Worm (Caenorhabditis elegans) whole organism, L3 larva: ENCODE data around the gene srxa-12.
A peak's percentile ranks its signal among the peaks of the same experiment; 100 is the strongest.

ENCODE experiments used
- R02D3.7 ChIP-seq: fragments of 150-350 bp; optimal IDR thresholded peaks from 2 replicates; lab custom pipeline; 2014; ENCODE audit warnings: missing biosample characterization, missing genetic modification characterization
- ZK546.5 ChIP-seq: sonication (generic microtip); optimal IDR thresholded peaks from 2 replicates; lab custom pipeline; 2017; ENCODE audit warnings: missing biosample characterization, missing genetic modification characterization
- aly-2 ChIP-seq: fragments of 150-350 bp; optimal IDR thresholded peaks from 2 replicates; lab custom pipeline; 2014; ENCODE audit warnings: missing biosample characterization, missing genetic modification characterization
- ama-1 ChIP-seq: fragments of 150-350 bp; optimal IDR thresholded peaks from 2 replicates; lab custom pipeline; 2018
- ceh-16 ChIP-seq: sonication (generic microtip); optimal IDR thresholded peaks from 2 replicates; lab custom pipeline; 2017; ENCODE audit warnings: missing biosample characterization, missing genetic modification characterization
- ceh-28 ChIP-seq: fragments of 150-350 bp; optimal IDR thresholded peaks from 2 replicates; lab custom pipeline; 2014; ENCODE audit warnings: missing biosample characterization, missing genetic modification reagents, missing genetic modification characterization
- ceh-82 ChIP-seq: fragments of 150-350 bp; optimal IDR thresholded peaks from 2 replicates; lab custom pipeline; 2014; ENCODE audit warnings: missing biosample characterization, missing genetic modification characterization
- ceh-9 ChIP-seq: sonication (generic microtip); optimal IDR thresholded peaks from 2 replicates; lab custom pipeline; 2018; ENCODE audit warnings: missing biosample characterization, missing genetic modification characterization
- daf-12 ChIP-seq: fragments of 150-350 bp; optimal IDR thresholded peaks from 2 replicates; lab custom pipeline; 2014; ENCODE audit warnings: missing biosample characterization, missing genetic modification reagents, missing genetic modification characterization
- egl-5 ChIP-seq: fragments of 150-350 bp; optimal IDR thresholded peaks from 2 replicates; lab custom pipeline; 2017; ENCODE audit warnings: missing biosample characterization, missing genetic modification reagents, missing genetic modification characterization, inconsistent platforms
- elt-1 ChIP-seq: fragments of 150-350 bp; optimal IDR thresholded peaks from 2 replicates; lab custom pipeline; 2014; ENCODE audit warnings: missing biosample characterization, missing genetic modification characterization
- elt-2 ChIP-seq: sonication (generic microtip); optimal IDR thresholded peaks from 2 replicates; lab custom pipeline; 2016; ENCODE audit warnings: missing genetic modification reagents, mild to moderate bottlenecking, missing genetic modification characterization, missing compliant biosample characterization
- elt-3 ChIP-seq, 3 experiments: fragments of 150-350 bp in 1 of 3; sonication (generic microtip) in 2 of 3; optimal IDR thresholded peaks; 2 replicates in 2 of 3; 4 replicates in 1 of 3; lab custom pipeline; 2014 to 2017; ENCODE audit warnings: missing biosample characterization in 3 of 3, missing genetic modification characterization in 3 of 3
- fkh-2 ChIP-seq: fragments of 150-350 bp; optimal IDR thresholded peaks from 2 replicates; lab custom pipeline; 2014; ENCODE audit warnings: missing biosample characterization, missing genetic modification reagents, missing genetic modification characterization
- fos-1 ChIP-seq: fragments of 150-350 bp; optimal IDR thresholded peaks from 2 replicates; lab custom pipeline; 2014; ENCODE audit warnings: missing biosample characterization, missing genetic modification characterization
- hmg-11 ChIP-seq: sonication (generic microtip); optimal IDR thresholded peaks from 2 replicates; lab custom pipeline; 2016; ENCODE audit warnings: missing genetic modification characterization, missing compliant biosample characterization
- jun-1 ChIP-seq: fragments of 150-350 bp; optimal IDR thresholded peaks from 2 replicates; lab custom pipeline; 2014; ENCODE audit warnings: missing biosample characterization, missing genetic modification reagents, missing genetic modification characterization
- lin-15B ChIP-seq: fragments of 150-350 bp; optimal IDR thresholded peaks from 2 replicates; lab custom pipeline; 2014; ENCODE audit warnings: missing biosample characterization, missing genetic modification characterization
- lin-39 ChIP-seq: fragments of 150-350 bp; optimal IDR thresholded peaks from 2 replicates; lab custom pipeline; 2018; ENCODE audit warnings: missing biosample characterization, missing genetic modification reagents, missing genetic modification characterization
- lsy-12 ChIP-seq: sonication (generic microtip); optimal IDR thresholded peaks from 2 replicates; lab custom pipeline; 2016; ENCODE audit warnings: mild to moderate bottlenecking, missing genetic modification characterization, missing compliant biosample characterization
- mdl-1 ChIP-seq: fragments of 150-350 bp; optimal IDR thresholded peaks from 2 replicates; lab custom pipeline; 2014; ENCODE audit warnings: missing biosample characterization, missing genetic modification characterization
- nfya-1 ChIP-seq: sonication (generic microtip); optimal IDR thresholded peaks from 2 replicates; lab custom pipeline; 2017; ENCODE audit warnings: missing genetic modification characterization, mild to moderate bottlenecking, missing compliant biosample characterization, antibody characterized with exemption, moderate library complexity; ENCODE audit not compliant: insufficient read depth
- nhr-23 ChIP-seq: fragments of 150-350 bp; optimal IDR thresholded peaks from 2 replicates; lab custom pipeline; 2014; ENCODE audit warnings: missing biosample characterization, missing genetic modification reagents, missing genetic modification characterization
- nhr-237 ChIP-seq: fragments of 150-350 bp; optimal IDR thresholded peaks from 2 replicates; lab custom pipeline; 2014; ENCODE audit warnings: missing biosample characterization, missing genetic modification characterization
- nhr-25 ChIP-seq: sonication (generic microtip); optimal IDR thresholded peaks from 2 replicates; lab custom pipeline; 2017; ENCODE audit warnings: missing biosample characterization, missing genetic modification characterization
- nhr-43 ChIP-seq: sonication (generic microtip); optimal IDR thresholded peaks from 2 replicates; lab custom pipeline; 2016; ENCODE audit warnings: mild to moderate bottlenecking, missing genetic modification characterization, missing compliant biosample characterization; ENCODE audit not compliant: poor library complexity, severe bottlenecking
- nhr-76 ChIP-seq: fragments of 150-350 bp; sonication (generic microtip); optimal IDR thresholded peaks from 5 replicates; lab custom pipeline; 2014; ENCODE audit warnings: missing biosample characterization, missing genetic modification characterization
- pha-4 ChIP-seq: fragments of 150-350 bp; optimal IDR thresholded peaks from 2 replicates; lab custom pipeline; 2014; ENCODE audit warnings: missing biosample characterization, missing genetic modification reagents, missing genetic modification characterization
- snpc-4 ChIP-seq: fragments of 150-350 bp; optimal IDR thresholded peaks from 2 replicates; lab custom pipeline; 2014; ENCODE audit warnings: missing biosample characterization, missing genetic modification characterization
- unc-39 ChIP-seq: sonication (generic microtip); optimal IDR thresholded peaks from 4 replicates; lab custom pipeline; 2017; ENCODE audit warnings: missing biosample characterization, missing genetic modification characterization
- zag-1 ChIP-seq: fragments of 150-350 bp; optimal IDR thresholded peaks from 2 replicates; lab custom pipeline; 2014; ENCODE audit warnings: missing biosample characterization, missing genetic modification characterization
- ztf-11 ChIP-seq: fragments of 150-350 bp; optimal IDR thresholded peaks from 2 replicates; lab custom pipeline; 2014; ENCODE audit warnings: missing biosample characterization, missing genetic modification characterization
- ztf-4 ChIP-seq: fragments of 150-350 bp; optimal IDR thresholded peaks from 2 replicates; lab custom pipeline; 2014; ENCODE audit warnings: missing biosample characterization, missing genetic modification characterization

The srxa-12 gene

DNA sequence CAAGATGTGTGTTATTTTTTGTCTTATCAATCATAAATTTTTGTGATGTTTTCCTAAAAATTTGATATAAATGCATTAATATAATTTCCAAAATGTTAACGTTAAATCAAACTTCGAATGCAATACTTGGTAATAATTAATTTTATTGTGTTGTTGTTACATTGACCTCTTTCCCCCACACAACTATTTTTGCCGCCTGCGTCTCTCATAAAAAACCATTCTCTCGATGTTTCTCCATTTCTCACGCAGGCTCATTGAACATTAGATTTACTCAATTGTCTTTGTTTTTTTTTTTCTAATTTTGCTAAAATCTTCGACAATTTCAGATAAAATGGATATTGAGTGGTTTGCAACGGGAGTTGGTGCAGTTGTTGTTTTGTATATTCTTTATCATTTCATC is 20.3 kb upstream of the srxa-12 start, which contains the start of gene stdh-1:
stdh-1 (plus strand) TSS at position 327 of the 400 bp plus-strand sequence.
- TF ChIP-seq nfya-1 (tag; lab: Kevin White, UChicago), result peak; percentile 3
- TF ChIP-seq elt-2, result peak; percentile 48
- no peak for TF ChIP-seq mdl-1 (tag; lab: Kevin White, UChicago)
- no peak for TF ChIP-seq snpc-4 (tag; lab: Kevin White, UChicago)
- TF ChIP-seq egl-5 (tag; lab: Kevin White, UChicago), result peak; percentile 50
- peak; percentile 5 for TF ChIP-seq hmg-11 (tag; lab: Kevin White, UChicago)
- TF ChIP-seq fkh-2 (tag; lab: Kevin White, UChicago), result no peak
- no peak for TF ChIP-seq zag-1 (tag; lab: Kevin White, UChicago)
- peak; percentile 22 for TF ChIP-seq pha-4
- TF ChIP-seq, all 47 proteins: peak for 5

DNA sequence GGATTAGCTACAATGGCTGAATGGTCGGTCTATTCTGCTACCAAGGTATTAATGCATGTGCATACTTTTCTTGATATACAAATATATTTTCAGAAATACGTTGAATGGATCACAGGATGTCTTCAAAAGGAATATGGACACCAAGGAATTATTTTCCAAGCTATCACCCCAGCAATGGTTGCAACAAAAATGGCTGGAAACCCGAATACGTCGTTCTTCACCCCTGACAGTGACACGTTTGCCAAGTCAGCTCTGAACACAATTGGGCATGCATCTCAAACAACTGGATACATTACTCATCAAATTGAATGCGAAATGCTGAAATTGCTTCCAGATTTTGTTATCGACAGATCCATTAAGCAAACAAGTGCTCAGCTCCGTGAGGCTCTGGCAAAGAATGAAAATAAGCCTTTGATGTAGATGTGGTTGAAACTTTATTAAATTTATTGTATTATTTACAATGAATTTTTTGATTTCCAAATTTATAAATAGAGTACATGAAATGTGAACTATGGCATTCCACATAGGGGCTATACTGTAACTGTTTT is 18.9 kb upstream of the srxa-12 start:
- TF ChIP-seq lin-15B (no peak), pha-4 (peak; percentile 3), lsy-12 (tag; lab: Kevin White, UChicago) (peak; percentile 27), ztf-11 (no peak), nhr-25 (peak; percentile 0), aly-2 (no peak), nhr-43 (tag; lab: Kevin White, UChicago) (peak; percentile 78), jun-1 (tag; lab: Kevin White, UChicago) (peak; percentile 72), ama-1 (lab: Kevin White, UChicago) (peak; percentile 98), ceh-16 (no peak), elt-2 (peak; percentile 42)

DNA sequence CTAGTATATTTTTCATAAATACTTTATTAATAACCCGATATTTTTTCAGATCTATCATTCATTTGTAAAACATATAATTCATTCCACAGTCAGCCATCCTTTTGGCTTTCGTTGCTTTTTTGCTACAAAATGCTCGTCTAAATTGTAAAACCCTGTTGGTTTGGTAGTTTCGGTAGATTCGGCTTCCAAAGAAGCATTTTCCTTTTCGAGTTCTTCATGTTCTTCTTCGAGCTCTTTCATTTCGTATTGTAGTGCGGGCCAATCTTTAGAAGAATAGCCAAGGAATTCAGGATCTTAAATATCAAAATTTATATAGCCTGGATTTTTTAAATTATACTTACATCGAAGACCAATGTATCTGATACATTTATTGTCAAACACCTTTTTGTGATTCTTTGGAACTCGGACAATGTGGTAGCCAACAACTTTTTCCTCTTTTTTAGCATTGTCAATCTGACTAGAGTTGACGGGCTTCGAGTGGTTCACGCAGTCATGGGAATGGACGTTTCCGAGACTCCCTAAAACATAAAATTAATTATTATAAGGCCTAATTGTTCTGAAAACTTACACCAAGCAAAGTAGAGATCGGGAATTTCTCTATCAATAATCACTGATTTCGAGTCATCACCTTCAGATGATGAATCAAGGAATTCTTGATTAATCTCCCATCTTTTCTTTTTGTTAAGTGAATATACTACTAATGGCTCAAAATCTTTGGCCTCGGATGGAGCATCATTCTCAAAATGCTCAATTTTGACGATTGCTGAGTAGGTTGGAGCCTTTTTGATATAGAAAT is 18.2 kb upstream of the srxa-12 start:
- TF ChIP-seq ztf-4 (tag; lab: Kevin White, UChicago) (peak; percentile 24), nhr-43 (tag; lab: Kevin White, UChicago) (peak; percentile 65), nfya-1 (tag; lab: Kevin White, UChicago) (peak; percentile 12), nhr-23 (tag; lab: Kevin White, UChicago) (no peak), nhr-76 (no peak), ceh-16 (no peak), ama-1 (lab: Kevin White, UChicago) (peak; percentile 87), jun-1 (tag; lab: Kevin White, UChicago) (no peak), fkh-2 (tag; lab: Kevin White, UChicago) (no peak)
- TF ChIP-seq, all 47 proteins: peak for 4

DNA sequence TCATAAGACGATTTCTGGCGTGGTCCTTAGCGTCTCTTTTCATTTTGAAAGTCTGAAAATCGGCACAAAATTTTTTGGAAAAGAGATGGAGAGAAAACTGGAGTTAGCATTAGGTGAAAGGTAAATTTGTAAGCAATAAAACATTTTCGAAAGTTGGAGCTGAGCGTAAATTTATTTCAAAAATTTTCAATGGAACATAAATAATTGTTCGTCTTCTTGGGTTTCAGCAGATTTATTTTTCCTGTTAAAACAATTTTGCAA is 17.7 kb upstream of the srxa-12 start, which contains the start of gene C06B3.6:
C06B3.6 (minus strand) TSS at position 52 of the 261 bp plus-strand sequence.
- TF ChIP-seq fkh-2 (tag; lab: Kevin White, UChicago) (no peak), ZK546.5 (tag; lab: Kevin White, UChicago) (no peak), unc-39 (tag; lab: Kevin White, UChicago) (no peak), hmg-11 (tag; lab: Kevin White, UChicago) (no peak), lin-39 (tag; lab: Kevin White, UChicago) (no peak), ceh-9 (tag; lab: Kevin White, UChicago) (no peak), daf-12 (tag; lab: Kevin White, UChicago) (no peak), elt-3 (tag; optimal IDR thresholded peaks at IDR 0.05; lab: Kevin White, UChicago) (no peak), ztf-4 (tag; lab: Kevin White, UChicago) (no peak), ceh-28 (tag; lab: Kevin White, UChicago) (no peak), jun-1 (tag; lab: Kevin White, UChicago) (no peak), ceh-82 (no peak), egl-5 (tag; lab: Kevin White, UChicago) (no peak), fos-1 (no peak), elt-1 (tag; lab: Kevin White, UChicago) (no peak), nhr-237 (tag; lab: Kevin White, UChicago) (no peak), nfya-1 (tag; lab: Kevin White, UChicago) (no peak), R02D3.7 (tag; lab: Kevin White, UChicago) (no peak), ceh-16 (no peak), nhr-76 (no peak)
